Worm (Caenorhabditis elegans) whole organism, L4 larva: ENCODE measurements around the gene mtpn-1.
A peak's percentile ranks its signal among the peaks of the same experiment; 100 is the strongest.

Experiments used
- D1046.2 ChIP-seq: fragments of 200-800 bp; sonication (Bioruptor generic); IDR thresholded peaks from 2 replicates; pipeline ENCODE4 v1.3.6; 2022; ENCODE audit warnings: missing genetic modification characterization, missing compliant biosample characterization
- F26F4.8 ChIP-seq: fragments of 200-800 bp; sonication (Bioruptor generic); conservative IDR thresholded peaks from 2 replicates; pipeline ENCODE4 v1.3.6; 2022; ENCODE audit warnings: missing genetic modification characterization, missing compliant biosample characterization
- F37D6.2 ChIP-seq: sonication (generic microtip); optimal IDR thresholded peaks from 2 replicates; lab custom pipeline; 2016; ENCODE audit warnings: mild to moderate bottlenecking, missing genetic modification characterization, missing compliant biosample characterization
- F44E2.7 ChIP-seq: fragments of 200-800 bp; sonication (Bioruptor generic); IDR thresholded peaks from 2 replicates; pipeline ENCODE4 v2.1.2; 2022; ENCODE audit warnings: missing genetic modification characterization, missing compliant biosample characterization
- F49E8.2 ChIP-seq: sonication (generic microtip); optimal IDR thresholded peaks from 2 replicates; lab custom pipeline; 2016; ENCODE audit warnings: missing compliant biosample characterization, mild to moderate bottlenecking, missing genetic modification characterization, borderline replicate concordance
- T26A8.4 ChIP-seq: fragments of 200-800 bp; sonication (Bioruptor generic); IDR thresholded peaks from 2 replicates; pipeline ENCODE4 v1.3.6; 2022; ENCODE audit warnings: missing genetic modification characterization, missing compliant biosample characterization
- Y48G9A.11 ChIP-seq: fragments of 200-800 bp; sonication (Bioruptor generic); IDR thresholded peaks from 2 replicates; pipeline ENCODE4 v1.3.6; 2022; ENCODE audit warnings: missing genetic modification reagents, missing genetic modification characterization, missing compliant biosample characterization
- Y5F2A.4 ChIP-seq: fragments of 200-800 bp; sonication (Bioruptor generic); optimal IDR thresholded peaks from 2 replicates; lab custom pipeline; 2018; ENCODE audit warnings: mild to moderate bottlenecking, missing genetic modification characterization, missing compliant biosample characterization
- Y75B8A.6 ChIP-seq: fragments of 200-800 bp; sonication (Bioruptor generic); IDR thresholded peaks from 2 replicates; pipeline ENCODE4 v1.3.6; 2022; ENCODE audit warnings: missing genetic modification reagents, missing genetic modification characterization, missing compliant biosample characterization
- aha-1 ChIP-seq: fragments of 150-350 bp; peaks from one replicate; lab custom pipeline; 2014; ENCODE audit warnings: missing biosample characterization, missing genetic modification characterization
- aly-2 ChIP-seq: sonication (generic microtip); optimal IDR thresholded peaks from 2 replicates; lab custom pipeline; 2018; ENCODE audit warnings: missing biosample characterization, missing genetic modification characterization
- arid-1 ChIP-seq: fragments of 200-800 bp; sonication (Bioruptor generic); conservative IDR thresholded peaks from 2 replicates; pipeline ENCODE4 v1.3.6; 2022; ENCODE audit warnings: missing genetic modification reagents, missing genetic modification characterization, missing compliant biosample characterization
- ceh-20 ChIP-seq: fragments of 200-800 bp; sonication (Bioruptor generic); IDR thresholded peaks from 2 replicates; pipeline ENCODE4 v1.3.6; 2022; ENCODE audit warnings: missing genetic modification reagents, missing genetic modification characterization, missing compliant biosample characterization
- ceh-32 ChIP-seq: sonication (generic microtip); optimal IDR thresholded peaks from 2 replicates; lab custom pipeline; 2016; ENCODE audit warnings: mild to moderate bottlenecking, missing genetic modification characterization, missing compliant biosample characterization; ENCODE audit not compliant: poor library complexity
- ceh-82 ChIP-seq: sonication (generic microtip); optimal IDR thresholded peaks from 2 replicates; lab custom pipeline; 2017; ENCODE audit warnings: missing biosample characterization, missing genetic modification characterization
- dmd-9 ChIP-seq: fragments of 200-800 bp; sonication (Bioruptor generic); IDR thresholded peaks from 2 replicates; pipeline ENCODE4 v1.3.6; 2022; ENCODE audit warnings: missing genetic modification reagents, missing genetic modification characterization, missing compliant biosample characterization
- duxl-1 ChIP-seq: sonication (generic microtip); optimal IDR thresholded peaks from 2 replicates; lab custom pipeline; 2016; ENCODE audit warnings: mild to moderate bottlenecking, missing genetic modification characterization, moderate library complexity, missing compliant biosample characterization; ENCODE audit not compliant: poor library complexity
- egl-43 ChIP-seq: fragments of 200-800 bp; sonication (Bioruptor generic); IDR thresholded peaks from 2 replicates; pipeline ENCODE4 v1.3.6; 2022; ENCODE audit warnings: missing genetic modification reagents, missing genetic modification characterization, missing compliant biosample characterization
- gei-8 ChIP-seq: fragments of 200-800 bp; sonication (Bioruptor generic); optimal IDR thresholded peaks from 2 replicates; lab custom pipeline; 2018; ENCODE audit warnings: mild to moderate bottlenecking, missing genetic modification characterization, missing compliant biosample characterization
- hlh-30 ChIP-seq: sonication (generic microtip); optimal IDR thresholded peaks from 2 replicates; lab custom pipeline; 2017; ENCODE audit warnings: antibody characterized with exemption, mild to moderate bottlenecking, missing genetic modification characterization, missing compliant biosample characterization; ENCODE audit not compliant: insufficient read depth
- lim-7 ChIP-seq: fragments of 200-800 bp; sonication (Bioruptor generic); IDR thresholded peaks from 2 replicates; pipeline ENCODE4 v1.3.6; 2022; ENCODE audit warnings: missing genetic modification characterization, missing compliant biosample characterization
- lin-13 ChIP-seq: fragments of 150-350 bp; optimal IDR thresholded peaks from 2 replicates; lab custom pipeline; 2014; ENCODE audit warnings: missing biosample characterization, missing genetic modification reagents, missing genetic modification characterization
- lin-38 ChIP-seq: fragments of 200-800 bp; sonication (Bioruptor generic); IDR thresholded peaks from 2 replicates; pipeline ENCODE4 v1.3.6; 2022; ENCODE audit warnings: missing genetic modification reagents, missing genetic modification characterization, missing compliant biosample characterization
- lin-39 ChIP-seq: fragments of 150-350 bp; optimal IDR thresholded peaks from 2 replicates; lab custom pipeline; 2014; ENCODE audit warnings: missing biosample characterization, missing genetic modification reagents, missing genetic modification characterization
- lir-3 ChIP-seq: sonication (generic microtip); optimal IDR thresholded peaks from 2 replicates; lab custom pipeline; 2016; ENCODE audit warnings: mild to moderate bottlenecking, missing genetic modification characterization, missing compliant biosample characterization
- lsy-2 ChIP-seq, 2 experiments: fragments of 150-350 bp in 1 of 2; sonication (generic microtip) in 1 of 2; optimal IDR thresholded peaks; 2 replicates each; lab custom pipeline; 2014 to 2017; ENCODE audit warnings: missing biosample characterization in 2 of 2, missing genetic modification characterization in 2 of 2
- madf-5 ChIP-seq, 2 experiments: fragments of 200-800 bp; sonication (Bioruptor generic); IDR thresholded peaks; 2 replicates each; pipeline ENCODE4 v1.3.6; 2022; ENCODE audit warnings: missing compliant biosample characterization in 2 of 2, missing genetic modification characterization in 2 of 2
- madf-9 ChIP-seq: fragments of 200-800 bp; sonication (Bioruptor generic); conservative IDR thresholded peaks from 2 replicates; pipeline ENCODE4 v1.3.6; 2022; ENCODE audit warnings: missing genetic modification reagents, missing genetic modification characterization, missing compliant biosample characterization
- mdl-1 ChIP-seq, 2 experiments: fragments of 150-350 bp in 1 of 2; sonication (generic microtip) in 1 of 2; optimal IDR thresholded peaks; 2 replicates each; lab custom pipeline; 2014 to 2017; ENCODE audit warnings: missing biosample characterization in 2 of 2, missing genetic modification characterization in 2 of 2
- mep-1 ChIP-seq: fragments of 150-350 bp; sonication (generic microtip); optimal IDR thresholded peaks from 3 replicates; lab custom pipeline; 2014; ENCODE audit warnings: missing biosample characterization, missing genetic modification characterization
- mes-2 ChIP-seq: sonication (generic microtip); optimal IDR thresholded peaks from 2 replicates; lab custom pipeline; 2016; ENCODE audit warnings: missing genotype, mild to moderate bottlenecking, missing genetic modification characterization, missing compliant biosample characterization; ENCODE audit not compliant: poor library complexity, severe bottlenecking
- mxl-2 ChIP-seq: fragments of 200-800 bp; sonication (Bioruptor generic); conservative IDR thresholded peaks from 2 replicates; pipeline ENCODE4 v1.3.6; 2022; ENCODE audit warnings: missing genetic modification reagents, missing genetic modification characterization, missing compliant biosample characterization
- mxl-3 ChIP-seq: fragments of 200-800 bp; sonication (Bioruptor generic); optimal IDR thresholded peaks from 2 replicates; lab custom pipeline; 2018; ENCODE audit warnings: mild to moderate bottlenecking, missing genetic modification characterization, missing compliant biosample characterization
- nhr-25 ChIP-seq: sonication (generic microtip); optimal IDR thresholded peaks from 2 replicates; lab custom pipeline; 2017; ENCODE audit warnings: missing genetic modification characterization, mild to moderate bottlenecking, missing compliant biosample characterization, antibody characterized with exemption, moderate library complexity, borderline replicate concordance; ENCODE audit not compliant: insufficient read depth
- nhr-41 ChIP-seq: fragments of 200-800 bp; sonication (Bioruptor generic); IDR thresholded peaks from 2 replicates; pipeline ENCODE4 v1.3.6; 2022; ENCODE audit warnings: missing genetic modification reagents, missing genetic modification characterization, missing compliant biosample characterization
- nhr-48 ChIP-seq: sonication (generic microtip); optimal IDR thresholded peaks from 2 replicates; lab custom pipeline; 2016; ENCODE audit warnings: mild to moderate bottlenecking, missing genetic modification characterization, missing compliant biosample characterization
- nhr-6 ChIP-seq: fragments of 150-350 bp; optimal IDR thresholded peaks from 2 replicates; lab custom pipeline; 2014; ENCODE audit warnings: missing biosample characterization, missing genetic modification characterization
- nhr-76 ChIP-seq: fragments of 150-350 bp; optimal IDR thresholded peaks from 2 replicates; lab custom pipeline; 2014; ENCODE audit warnings: missing biosample characterization, missing genetic modification characterization
- php-3 ChIP-seq: fragments of 200-800 bp; sonication (Bioruptor generic); IDR thresholded peaks from 2 replicates; pipeline ENCODE4 v1.3.6; 2022; ENCODE audit warnings: missing genetic modification reagents, missing genetic modification characterization, missing compliant biosample characterization
- sdz-12 ChIP-seq: fragments of 200-800 bp; sonication (Bioruptor generic); optimal IDR thresholded peaks from 2 replicates; lab custom pipeline; 2018; ENCODE audit warnings: mild to moderate bottlenecking, missing genetic modification characterization, missing compliant biosample characterization
- snpc-1.2 ChIP-seq: fragments of 200-800 bp; sonication (Bioruptor generic); IDR thresholded peaks from 2 replicates; pipeline ENCODE4 v1.3.6; 2022; ENCODE audit warnings: missing genetic modification reagents, missing genetic modification characterization, missing compliant biosample characterization
- unc-130 ChIP-seq: sonication (generic microtip); optimal IDR thresholded peaks from 2 replicates; lab custom pipeline; 2016; ENCODE audit warnings: missing genetic modification reagents, missing genetic modification characterization, missing compliant biosample characterization
- unc-62 ChIP-seq, 3 experiments: fragments of 150-350 bp in 1 of 3; sonication (generic microtip); optimal IDR thresholded peaks in 2 of 3; peaks in 1 of 3; 1 replicate in 1 of 3; 2 replicates in 2 of 3; lab custom pipeline; 2014 to 2017; ENCODE audit warnings: missing biosample characterization in 3 of 3, missing genetic modification characterization in 3 of 3, missing genetic modification reagents in 3 of 3, missing genotype in 1 of 3
- vab-7 ChIP-seq: fragments of 200-800 bp; sonication (Bioruptor generic); IDR thresholded peaks from 2 replicates; pipeline ENCODE4 v1.3.6; 2022; ENCODE audit warnings: missing genetic modification reagents, missing genetic modification characterization, missing compliant biosample characterization
- zag-1 ChIP-seq: fragments of 150-350 bp; optimal IDR thresholded peaks from 2 replicates; lab custom pipeline; 2014; ENCODE audit warnings: missing biosample characterization, missing genetic modification characterization
- zfp-2 ChIP-seq: sonication (generic microtip); optimal IDR thresholded peaks from 2 replicates; lab custom pipeline; 2016; ENCODE audit warnings: mild to moderate bottlenecking, missing genetic modification characterization, missing compliant biosample characterization
- zfp-3 ChIP-seq: fragments of 200-800 bp; sonication (Bioruptor generic); conservative IDR thresholded peaks from 2 replicates; pipeline ENCODE4 v1.3.6; 2022; ENCODE audit warnings: missing genetic modification reagents, missing genetic modification characterization, missing compliant biosample characterization
- zip-11 ChIP-seq: fragments of 200-800 bp; sonication (Bioruptor generic); IDR thresholded peaks from 2 replicates; pipeline ENCODE4 v1.3.6; 2022; ENCODE audit warnings: missing genetic modification characterization, missing compliant biosample characterization
- ztf-11 ChIP-seq: fragments of 150-350 bp; optimal IDR thresholded peaks from 2 replicates; lab custom pipeline; 2014; ENCODE audit warnings: missing biosample characterization, missing genetic modification characterization

mtpn-1 gene

ce11 chrX:2364703-2365299 is 42.5 kb upstream of the mtpn-1 start (continued):
- TF ChIP-seq mxl-2 (no peak), dmd-9 (GFP tag; lab: Robert Waterston, UW) (peak; percentile 68; the same call in 1 of the 2 replicates), nhr-41 (GFP tag; lab: Robert Waterston, UW) (no peak), mxl-3 (GFP tag; lab: Kevin White, UChicago) (peak; percentile 30), gei-8 (GFP tag; lab: Kevin White, UChicago) (no peak), duxl-1 (tag; lab: Kevin White, UChicago) (peak; percentile 98), nhr-25 (peak; percentile 13), F26F4.8 (GFP tag; lab: Robert Waterston, UW) (no peak), lim-7 (no peak), lsy-2 (tag; optimal IDR thresholded peaks at IDR 0.05; lab: Kevin White, UChicago) (peak; percentile 87 to 95), madf-9 (GFP tag; lab: Robert Waterston, UW) (peak; percentile 87), F44E2.7 (no peak), mep-1 (tag; lab: Kevin White, UChicago) (peak; percentile 99), D1046.2 (GFP tag; lab: Robert Waterston, UW) (no peak), egl-43 (GFP tag; lab: Robert Waterston, UW) (0 out of 2 replicates have a peak, but pooled peaks have one; percentile 42), unc-62 (GFP tag; optimal IDR thresholded peaks at IDR 0.05 in 1 of 2; lab: Kevin White, UChicago) (peak in 1 of 2 experiments; percentile 81), unc-62 (tag; optimal IDR thresholded peaks at IDR 0.05; lab: Kevin White, UChicago) (no peak), F37D6.2 (tag; lab: Kevin White, UChicago) (peak; percentile 94), F49E8.2 (no peak), zip-11 (GFP tag; lab: Robert Waterston, UW) (no peak), lin-38 (GFP tag; lab: Robert Waterston, UW) (peak; percentile 74), ceh-82 (tag; lab: Kevin White, UChicago) (peak; percentile 52), zfp-3 (GFP tag; lab: Robert Waterston, UW) (peak; percentile 84), nhr-6 (tag; lab: Kevin White, UChicago) (peak; percentile 85), zfp-2 (tag; lab: Kevin White, UChicago) (peak; percentile 64), aly-2 (no peak), Y75B8A.6 (GFP tag; lab: Robert Waterston, UW) (no peak; the same call in 1 of the 2 replicates), ceh-32 (tag; lab: Kevin White, UChicago) (peak; percentile 48), lir-3 (tag; lab: Kevin White, UChicago) (peak; percentile 67), unc-130 (no peak), mes-2 (tag; lab: Kevin White, UChicago) (peak; percentile 88), aha-1 (tag; lab: Kevin White, UChicago) (peak; percentile 27), lin-13 (GFP tag; lab: Kevin White, UChicago) (peak; percentile 63), ztf-11 (tag; lab: Kevin White, UChicago) (peak; percentile 4), madf-5 (GFP tag; IDR thresholded peaks at IDR 0.05; lab: Robert Waterston, UW) (no peak), vab-7 (GFP tag; lab: Robert Waterston, UW) (peak; percentile 83), hlh-30 (tag; lab: Kevin White, UChicago) (peak; percentile 91), arid-1 (GFP tag; lab: Robert Waterston, UW) (peak; percentile 60), ceh-20 (GFP tag; lab: Robert Waterston, UW) (peak; percentile 82), lin-39 (no peak), nhr-48 (tag; lab: Kevin White, UChicago) (peak; percentile 91), Y48G9A.11 (no peak), Y5F2A.4 (GFP tag; lab: Kevin White, UChicago) (no peak), mdl-1 (tag; optimal IDR thresholded peaks at IDR 0.05; lab: Kevin White, UChicago) (peak; percentile 84), nhr-76 (tag; lab: Kevin White, UChicago) (peak; percentile 67), T26A8.4 (GFP tag; lab: Robert Waterston, UW) (peak; percentile 97), php-3 (GFP tag; lab: Robert Waterston, UW) (peak; percentile 91), sdz-12 (GFP tag; lab: Kevin White, UChicago) (no peak), snpc-1.2 (GFP tag; lab: Robert Waterston, UW) (no peak), zag-1 (tag; lab: Kevin White, UChicago) (peak; percentile 74)
